Worm (Caenorhabditis elegans) whole organism, mixed stage, embryonic: Measurements from ENCODE around the gene W07G4.7.

Experiments
- blmp-1 ChIP-seq: fragments of 150-350 bp; optimal IDR thresholded peaks from 2 replicates; lab custom pipeline; 2014; ENCODE audit warnings: missing biosample characterization, missing genetic modification characterization
- ham-2 ChIP-seq: fragments of 200-800 bp; sonication (Bioruptor generic); optimal IDR thresholded peaks from 2 replicates; lab custom pipeline; 2018; ENCODE audit warnings: mild to moderate bottlenecking, missing genetic modification characterization, missing compliant biosample characterization
- lin-13 ChIP-seq: fragments of 150-350 bp; optimal IDR thresholded peaks from 2 replicates; lab custom pipeline; 2014; ENCODE audit warnings: missing biosample characterization, missing genetic modification characterization
- unc-62 ChIP-seq: fragments of 150-350 bp; optimal IDR thresholded peaks from 2 replicates; lab custom pipeline; 2014; ENCODE audit warnings: missing biosample characterization, missing genetic modification reagents, missing genetic modification characterization
- ztf-11 ChIP-seq: fragments of 150-350 bp; optimal IDR thresholded peaks from 2 replicates; lab custom pipeline; 2014; ENCODE audit warnings: missing biosample characterization, missing genetic modification characterization

ce11 chrV:13073145-13073544 lies 38.6 kb upstream of the W07G4.7 start:
- TF ChIP-seq unc-62 (no peak), lin-13 (tag; lab: Kevin White, UChicago) (no peak), ztf-11 (tag; lab: Kevin White, UChicago) (no peak), ham-2 (GFP tag; lab: Kevin White, UChicago) (no peak), blmp-1 (tag; lab: Kevin White, UChicago) (no peak)
